Worm (Caenorhabditis elegans): ENCODE data around the gene Y75B8A.7.

ce11 chrIII:12138235-12138634, 14.5 kb upstream of the Y75B8A.7 start:
- no peak for TF ChIP-seq nhr-77 (tag; optimal IDR thresholded peaks at IDR 0.05)
- TF ChIP-seq nhr-237 (tag; optimal IDR thresholded peaks at IDR 0.05), result no peak
- TF ChIP-seq unc-39 (tag; optimal IDR thresholded peaks at IDR 0.05), result no peak
- no peak for TF ChIP-seq lsy-2 (tag; optimal IDR thresholded peaks at IDR 0.05)
- no peak for TF ChIP-seq ama-1 (optimal IDR thresholded peaks at IDR 0.05)
- no peak for TF ChIP-seq nhr-12 (tag; optimal IDR thresholded peaks at IDR 0.05)
- no peak for TF ChIP-seq ztf-4 (tag; optimal IDR thresholded peaks at IDR 0.05)
- TF ChIP-seq mab-5 (tag; optimal IDR thresholded peaks at IDR 0.05), result no peak
- TF ChIP-seq alr-1 (tag; optimal IDR thresholded peaks at IDR 0.05), result no peak
- TF ChIP-seq lin-11 (tag; optimal IDR thresholded peaks at IDR 0.05), result no peak
- TF ChIP-seq aly-2 (tag; optimal IDR thresholded peaks at IDR 0.05), result no peak
